Fruit fly (Drosophila melanogaster): ENCODE data around the gene CG7739.

dm6 chr3L:15520320-15520719 is 42.5 kb downstream of the CG7739 start, which contains the start of gene yellow-k:
- TF ChIP-seq jim (GFP tag; optimal IDR thresholded peaks at IDR 0.05) (no peak), CrebA (GFP tag; optimal IDR thresholded peaks at IDR 0.05; ENCODE audit: borderline replicate concordance) (no peak), Abd-B (GFP tag; optimal IDR thresholded peaks at IDR 0.05) (no peak), Myc (optimal IDR thresholded peaks at IDR 0.05) (no peak)

Data from whole organism, wandering third instar larva.